Worm (Caenorhabditis elegans) whole organism, L1 larva: ENCODE measurements around the gene F38A1.11.

Experiments
- mab-9 ChIP-seq: fragments of 200-800 bp; sonication (Bioruptor generic); IDR thresholded peaks from 2 replicates; pipeline ENCODE4 v1.3.6; 2022; ENCODE audit warnings: missing genetic modification reagents, missing genetic modification characterization, missing compliant biosample characterization
- nhr-11 ChIP-seq: fragments of 150-350 bp; optimal IDR thresholded peaks from 2 replicates; lab custom pipeline; 2014; ENCODE audit warnings: missing biosample characterization, missing genetic modification characterization
- ztf-11 ChIP-seq, 2 experiments: sonication (generic microtip); optimal IDR thresholded peaks; 2 replicates each; lab custom pipeline; 2016 to 2017; ENCODE audit warnings: missing genetic modification characterization in 2 of 2, missing biosample characterization in 1 of 2, missing compliant biosample characterization in 1 of 2

- no peak for TF ChIP-seq ztf-11 (tag; optimal IDR thresholded peaks at IDR 0.05; lab: Kevin White, UChicago)
- no peak for TF ChIP-seq mab-9 (GFP tag; lab: Robert Waterston, UW)
- TF ChIP-seq nhr-11 = no peak
These were observed 37.4 kb upstream of the F38A1.11 start for ce11 chrIV:1209813-1210212.
